Fruit fly (Drosophila melanogaster) whole organism, pupa: Measurements from ENCODE around the gene CG14615.

Source experiments
- CG10348 ChIP-seq: fragments of 200-800 bp; sonication (Bioruptor generic); IDR thresholded peaks from 2 replicates; pipeline ENCODE4 v1.3.6; 2022; ENCODE audit warnings: missing biosample characterization, missing genetic modification characterization
- CG13204 ChIP-seq: fragments of 200-800 bp; sonication (Bioruptor generic); optimal IDR thresholded peaks from 2 replicates; lab custom pipeline; 2018; ENCODE audit warnings: missing biosample characterization, mild to moderate bottlenecking, missing genetic modification characterization, moderate library complexity
- CG15710 ChIP-seq: fragments of 200-800 bp; sonication (Bioruptor generic); optimal IDR thresholded peaks from 2 replicates; lab custom pipeline; 2018; ENCODE audit warnings: missing biosample characterization, mild to moderate bottlenecking, missing genetic modification characterization, moderate library complexity
- CG34367 ChIP-seq: fragments of 200-800 bp; sonication (Bioruptor generic); optimal IDR thresholded peaks from 2 replicates; lab custom pipeline; 2018; ENCODE audit warnings: missing biosample characterization, mild to moderate bottlenecking, missing genetic modification characterization
- EcR ChIP-seq: fragments of 200-800 bp; sonication (Bioruptor generic); optimal IDR thresholded peaks from 3 replicates; lab custom pipeline; 2019; ENCODE audit warnings: missing biosample characterization, missing genetic modification characterization, mild to moderate bottlenecking, moderate library complexity, missing genetic modification reagents
- Pif1B ChIP-seq: fragments of 200-800 bp; sonication (Bioruptor generic); optimal IDR thresholded peaks from 3 replicates; lab custom pipeline; 2016; ENCODE audit warnings: missing biosample characterization, missing genetic modification characterization
- Snoo ChIP-seq: fragments of 200-800 bp; sonication (Bioruptor generic); optimal IDR thresholded peaks from 3 replicates; lab custom pipeline; 2017; ENCODE audit warnings: missing biosample characterization, mild to moderate bottlenecking, missing genetic modification characterization, inconsistent platforms
- fd96Ca ChIP-seq: fragments of 200-800 bp; sonication (Bioruptor generic); IDR thresholded peaks from 3 replicates; pipeline ENCODE4 v1.3.6; 2022; ENCODE audit warnings: missing biosample characterization, missing genetic modification characterization

CG14615 gene

DNA sequence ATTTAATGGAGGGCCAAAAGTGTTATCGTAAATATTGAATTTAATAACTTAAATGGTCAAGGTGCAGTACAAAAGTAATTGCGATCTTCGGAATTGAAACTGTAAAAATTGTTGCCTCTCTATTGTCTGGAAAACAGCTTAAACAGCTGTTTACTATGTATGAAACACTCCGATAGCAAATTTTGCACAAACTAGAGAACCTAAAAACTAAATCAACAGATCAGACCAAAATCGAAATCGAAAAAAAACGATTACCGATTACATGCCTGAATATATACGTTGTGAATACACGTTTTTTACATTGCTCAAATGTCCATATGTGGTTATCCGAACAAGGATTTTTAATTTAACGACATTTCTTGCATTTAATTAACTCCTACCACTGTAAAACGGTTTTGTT, 5.8 kb downstream of the CG14615 start:
- TF ChIP-seq CG13204 (GFP tag; lab: Kevin White, UChicago) (no peak), CG34367 (tag; lab: Kevin White, UChicago) (no peak), Snoo (tag; lab: Kevin White, UChicago) (no peak), fd96Ca (GFP tag; lab: Robert Waterston, UW) (no peak), CG10348 (GFP tag; lab: Robert Waterston, UW) (no peak)

DNA sequence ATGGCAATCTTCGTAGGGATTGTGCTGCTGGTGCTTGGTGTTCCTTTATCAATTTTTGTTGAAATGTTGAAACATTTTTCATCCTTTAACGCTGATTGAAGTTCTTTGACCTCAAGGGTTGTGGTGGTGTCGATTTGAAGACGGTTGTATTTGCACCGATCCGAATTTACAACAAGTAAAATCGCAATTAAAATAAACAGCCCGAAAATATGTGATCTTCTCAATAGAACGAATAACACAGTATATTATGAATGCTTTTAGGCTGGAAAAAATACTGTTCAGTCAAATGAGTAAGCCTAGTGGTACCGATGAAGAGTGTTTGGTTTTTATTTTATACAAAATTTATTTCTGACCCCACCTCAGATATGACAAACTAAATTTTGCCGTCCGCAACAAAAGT, 6.2 kb downstream of the CG14615 start:
- no peak for TF ChIP-seq CG15710 (tag; lab: Kevin White, UChicago)
- TF ChIP-seq EcR (GFP tag; lab: Kevin White, UChicago), result peak; percentile 66

DNA sequence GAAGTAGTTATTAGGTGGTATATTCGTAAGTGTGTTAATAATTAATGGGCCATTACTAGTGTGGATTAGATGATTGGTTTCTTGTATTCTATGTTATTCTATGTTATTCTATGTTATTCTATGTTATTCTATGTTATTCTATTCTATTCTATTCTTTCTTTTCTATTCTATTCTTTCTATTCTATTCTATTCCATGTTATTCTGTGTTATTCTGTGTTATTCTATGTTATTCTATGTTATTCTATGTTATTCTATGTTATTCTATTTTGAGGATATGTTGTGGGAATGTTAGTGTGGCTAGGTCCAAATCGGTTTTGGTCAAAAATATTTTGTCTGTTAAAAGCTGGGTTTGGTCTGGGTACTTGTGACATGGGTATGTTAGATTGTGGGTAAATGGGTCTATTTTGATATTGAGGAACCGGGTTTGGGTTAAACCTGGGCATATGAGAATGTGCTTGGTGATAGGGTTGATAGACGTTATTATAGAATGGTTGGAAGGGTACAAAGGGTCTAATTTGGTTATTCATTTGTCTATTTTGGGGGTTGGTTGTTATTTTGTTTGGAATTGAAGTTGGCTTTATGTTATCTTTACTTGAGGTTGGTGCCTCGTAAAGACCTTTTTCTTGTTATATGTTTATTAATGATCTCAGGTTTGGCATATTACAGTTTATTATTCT, 16.2 kb downstream of the CG14615 start:
- peak; percentile 78 for TF ChIP-seq Pif1B (GFP tag; lab: Kevin White, UChicago)
